Worm (Caenorhabditis elegans) whole organism, L3 larva: ENCODE measurements around the gene mrps-18A.
A peak's percentile ranks its signal among the peaks of the same experiment; 100 is the strongest.

Experiments used
- R02D3.7 ChIP-seq: fragments of 150-350 bp; optimal IDR thresholded peaks from 2 replicates; lab custom pipeline; 2014; ENCODE audit warnings: missing biosample characterization, missing genetic modification characterization
- ZK546.5 ChIP-seq: sonication (generic microtip); optimal IDR thresholded peaks from 2 replicates; lab custom pipeline; 2017; ENCODE audit warnings: missing biosample characterization, missing genetic modification characterization
- aly-2 ChIP-seq: fragments of 150-350 bp; optimal IDR thresholded peaks from 2 replicates; lab custom pipeline; 2014; ENCODE audit warnings: missing biosample characterization, missing genetic modification characterization
- ama-1 ChIP-seq: fragments of 150-350 bp; optimal IDR thresholded peaks from 2 replicates; lab custom pipeline; 2018
- ceh-16 ChIP-seq: sonication (generic microtip); optimal IDR thresholded peaks from 2 replicates; lab custom pipeline; 2017; ENCODE audit warnings: missing biosample characterization, missing genetic modification characterization
- ceh-28 ChIP-seq: fragments of 150-350 bp; optimal IDR thresholded peaks from 2 replicates; lab custom pipeline; 2014; ENCODE audit warnings: missing biosample characterization, missing genetic modification reagents, missing genetic modification characterization
- ceh-82 ChIP-seq: fragments of 150-350 bp; optimal IDR thresholded peaks from 2 replicates; lab custom pipeline; 2014; ENCODE audit warnings: missing biosample characterization, missing genetic modification characterization
- daf-12 ChIP-seq: fragments of 150-350 bp; optimal IDR thresholded peaks from 2 replicates; lab custom pipeline; 2014; ENCODE audit warnings: missing biosample characterization, missing genetic modification reagents, missing genetic modification characterization
- egl-27 ChIP-seq: sonication (generic microtip); optimal IDR thresholded peaks from 4 replicates; lab custom pipeline; 2017; ENCODE audit warnings: missing biosample characterization, missing genetic modification reagents, missing genetic modification characterization
- egl-5 ChIP-seq: fragments of 150-350 bp; optimal IDR thresholded peaks from 2 replicates; lab custom pipeline; 2017; ENCODE audit warnings: missing biosample characterization, missing genetic modification reagents, missing genetic modification characterization, inconsistent platforms
- elt-1 ChIP-seq: fragments of 150-350 bp; optimal IDR thresholded peaks from 2 replicates; lab custom pipeline; 2014; ENCODE audit warnings: missing biosample characterization, missing genetic modification characterization
- elt-2 ChIP-seq: sonication (generic microtip); optimal IDR thresholded peaks from 2 replicates; lab custom pipeline; 2016; ENCODE audit warnings: missing genetic modification reagents, mild to moderate bottlenecking, missing genetic modification characterization, missing compliant biosample characterization
- elt-3 ChIP-seq, 3 experiments: fragments of 150-350 bp in 1 of 3; sonication (generic microtip) in 2 of 3; optimal IDR thresholded peaks; 2 replicates in 2 of 3; 4 replicates in 1 of 3; lab custom pipeline; 2014 to 2017; ENCODE audit warnings: missing biosample characterization in 3 of 3, missing genetic modification characterization in 3 of 3
- eor-1 ChIP-seq, 2 experiments: fragments of 150-350 bp; optimal IDR thresholded peaks; 2 replicates each; lab custom pipeline; 2014 to 2018; ENCODE audit warnings: missing biosample characterization in 2 of 2, missing genetic modification characterization in 2 of 2
- fkh-10 ChIP-seq: sonication (generic microtip); optimal IDR thresholded peaks from 2 replicates; lab custom pipeline; 2017; ENCODE audit warnings: missing biosample characterization, missing genetic modification reagents, missing genetic modification characterization
- fkh-2 ChIP-seq: fragments of 150-350 bp; optimal IDR thresholded peaks from 2 replicates; lab custom pipeline; 2014; ENCODE audit warnings: missing biosample characterization, missing genetic modification reagents, missing genetic modification characterization
- fos-1 ChIP-seq: fragments of 150-350 bp; optimal IDR thresholded peaks from 2 replicates; lab custom pipeline; 2014; ENCODE audit warnings: missing biosample characterization, missing genetic modification characterization
- hmg-11 ChIP-seq: sonication (generic microtip); optimal IDR thresholded peaks from 2 replicates; lab custom pipeline; 2016; ENCODE audit warnings: missing genetic modification characterization, missing compliant biosample characterization
- jun-1 ChIP-seq: fragments of 150-350 bp; optimal IDR thresholded peaks from 2 replicates; lab custom pipeline; 2014; ENCODE audit warnings: missing biosample characterization, missing genetic modification reagents, missing genetic modification characterization
- lin-15B ChIP-seq: fragments of 150-350 bp; optimal IDR thresholded peaks from 2 replicates; lab custom pipeline; 2014; ENCODE audit warnings: missing biosample characterization, missing genetic modification characterization
- lin-39 ChIP-seq: fragments of 150-350 bp; optimal IDR thresholded peaks from 2 replicates; lab custom pipeline; 2018; ENCODE audit warnings: missing biosample characterization, missing genetic modification reagents, missing genetic modification characterization
- lsy-12 ChIP-seq: sonication (generic microtip); optimal IDR thresholded peaks from 2 replicates; lab custom pipeline; 2016; ENCODE audit warnings: mild to moderate bottlenecking, missing genetic modification characterization, missing compliant biosample characterization
- mdl-1 ChIP-seq: fragments of 150-350 bp; optimal IDR thresholded peaks from 2 replicates; lab custom pipeline; 2014; ENCODE audit warnings: missing biosample characterization, missing genetic modification characterization
- nfya-1 ChIP-seq: sonication (generic microtip); optimal IDR thresholded peaks from 2 replicates; lab custom pipeline; 2017; ENCODE audit warnings: missing genetic modification characterization, mild to moderate bottlenecking, missing compliant biosample characterization, antibody characterized with exemption, moderate library complexity; ENCODE audit not compliant: insufficient read depth
- nhr-11 ChIP-seq: fragments of 150-350 bp; optimal IDR thresholded peaks from 2 replicates; lab custom pipeline; 2014; ENCODE audit warnings: missing biosample characterization, missing genetic modification characterization
- nhr-12 ChIP-seq: fragments of 150-350 bp; optimal IDR thresholded peaks from 2 replicates; lab custom pipeline; 2014; ENCODE audit warnings: missing biosample characterization, missing genetic modification characterization
- nhr-23 ChIP-seq: fragments of 150-350 bp; optimal IDR thresholded peaks from 2 replicates; lab custom pipeline; 2014; ENCODE audit warnings: missing biosample characterization, missing genetic modification reagents, missing genetic modification characterization
- nhr-237 ChIP-seq: fragments of 150-350 bp; optimal IDR thresholded peaks from 2 replicates; lab custom pipeline; 2014; ENCODE audit warnings: missing biosample characterization, missing genetic modification characterization
- nhr-25 ChIP-seq: sonication (generic microtip); optimal IDR thresholded peaks from 2 replicates; lab custom pipeline; 2017; ENCODE audit warnings: missing biosample characterization, missing genetic modification characterization
- nhr-28 ChIP-seq: fragments of 150-350 bp; optimal IDR thresholded peaks from 2 replicates; lab custom pipeline; 2014; ENCODE audit warnings: missing biosample characterization, missing genetic modification characterization
- nhr-43 ChIP-seq: sonication (generic microtip); optimal IDR thresholded peaks from 2 replicates; lab custom pipeline; 2016; ENCODE audit warnings: mild to moderate bottlenecking, missing genetic modification characterization, missing compliant biosample characterization; ENCODE audit not compliant: poor library complexity, severe bottlenecking
- nhr-67 ChIP-seq: fragments of 150-350 bp; optimal IDR thresholded peaks from 2 replicates; lab custom pipeline; 2014; ENCODE audit warnings: missing biosample characterization, missing genetic modification characterization
- nhr-76 ChIP-seq: fragments of 150-350 bp; sonication (generic microtip); optimal IDR thresholded peaks from 5 replicates; lab custom pipeline; 2014; ENCODE audit warnings: missing biosample characterization, missing genetic modification characterization
- nhr-77 ChIP-seq: fragments of 150-350 bp; optimal IDR thresholded peaks from 2 replicates; lab custom pipeline; 2014; ENCODE audit warnings: missing biosample characterization, missing genetic modification characterization
- pha-4 ChIP-seq: fragments of 150-350 bp; optimal IDR thresholded peaks from 2 replicates; lab custom pipeline; 2014; ENCODE audit warnings: missing biosample characterization, missing genetic modification reagents, missing genetic modification characterization
- pqm-1 ChIP-seq: fragments of 150-350 bp; optimal IDR thresholded peaks from 2 replicates; lab custom pipeline; 2017; ENCODE audit warnings: missing biosample characterization, missing genetic modification characterization, inconsistent platforms
- sea-2 ChIP-seq: fragments of 150-350 bp; sonication (generic microtip); optimal IDR thresholded peaks from 4 replicates; lab custom pipeline; 2014; ENCODE audit warnings: missing biosample characterization, missing genetic modification reagents, missing genetic modification characterization
- skn-1 ChIP-seq: fragments of 150-350 bp; optimal IDR thresholded peaks from 2 replicates; lab custom pipeline; 2014; ENCODE audit warnings: missing biosample characterization, missing genetic modification characterization
- snpc-4 ChIP-seq: fragments of 150-350 bp; optimal IDR thresholded peaks from 2 replicates; lab custom pipeline; 2014; ENCODE audit warnings: missing biosample characterization, missing genetic modification characterization
- tbx-2 ChIP-seq: sonication (generic microtip); optimal IDR thresholded peaks from 2 replicates; lab custom pipeline; 2016; ENCODE audit warnings: mild to moderate bottlenecking, missing genetic modification characterization, missing compliant biosample characterization
- unc-39 ChIP-seq: sonication (generic microtip); optimal IDR thresholded peaks from 4 replicates; lab custom pipeline; 2017; ENCODE audit warnings: missing biosample characterization, missing genetic modification characterization
- unc-62 ChIP-seq: fragments of 150-350 bp; sonication (generic microtip); optimal IDR thresholded peaks from 4 replicates; lab custom pipeline; 2014; ENCODE audit warnings: missing biosample characterization, missing genetic modification reagents, missing genetic modification characterization
- ztf-11 ChIP-seq: fragments of 150-350 bp; optimal IDR thresholded peaks from 2 replicates; lab custom pipeline; 2014; ENCODE audit warnings: missing biosample characterization, missing genetic modification characterization
- ztf-4 ChIP-seq: fragments of 150-350 bp; optimal IDR thresholded peaks from 2 replicates; lab custom pipeline; 2014; ENCODE audit warnings: missing biosample characterization, missing genetic modification characterization

Gene mrps-18A

ce11 chrIII:8318488-8318887 is 13.2 kb downstream of the mrps-18A start, which contains the start of gene sas-4:
Gene sas-4 (minus strand): TSS chrIII:8318588.
- TF ChIP-seq aly-2 (tag; lab: Kevin White, UChicago), result no peak
- no peak for TF ChIP-seq unc-39
- TF ChIP-seq mdl-1 (tag; lab: Kevin White, UChicago), result no peak
- TF ChIP-seq lin-39 (tag; lab: Kevin White, UChicago), result no peak
- no peak for TF ChIP-seq nhr-237 (tag; lab: Kevin White, UChicago)
- TF ChIP-seq elt-2 (tag; lab: Kevin White, UChicago), result no peak
- TF ChIP-seq snpc-4 (tag; lab: Kevin White, UChicago), result no peak
- TF ChIP-seq nhr-12 (tag; lab: Kevin White, UChicago), result no peak
- no peak for TF ChIP-seq nhr-67 (tag; lab: Kevin White, UChicago)
- no peak for TF ChIP-seq nhr-76 (tag; lab: Kevin White, UChicago)
- no peak for TF ChIP-seq hmg-11 (tag; lab: Kevin White, UChicago)
- no peak for TF ChIP-seq egl-5
- no peak for TF ChIP-seq sea-2
- no peak for TF ChIP-seq fkh-2 (tag; lab: Kevin White, UChicago)
- no peak for TF ChIP-seq daf-12 (tag; lab: Kevin White, UChicago)

ce11 chrIII:8312393-8312792 is 19.3 kb downstream of the mrps-18A start, which contains the start of gene F10E9.2:
Gene F10E9.2 (plus strand): TSS chrIII:8312693.
- TF ChIP-seq nhr-237 (tag; lab: Kevin White, UChicago) (no peak), nhr-67 (tag; lab: Kevin White, UChicago) (no peak), eor-1 (tag; optimal IDR thresholded peaks at IDR 0.05; lab: Kevin White, UChicago) (no peak), egl-5 (no peak), unc-39 (no peak), pqm-1 (no peak), aly-2 (tag; lab: Kevin White, UChicago) (no peak), ZK546.5 (tag; lab: Kevin White, UChicago) (no peak), ztf-4 (no peak), nhr-76 (tag; lab: Kevin White, UChicago) (no peak), nhr-11 (tag; lab: Kevin White, UChicago) (no peak), ama-1 (lab: Kevin White, UChicago) (no peak), fkh-10 (GFP tag; lab: Kevin White, UChicago) (no peak), jun-1 (tag; lab: Kevin White, UChicago) (no peak), lin-39 (tag; lab: Kevin White, UChicago) (no peak)

- TF ChIP-seq lsy-12 (tag; lab: Kevin White, UChicago) (no peak), ceh-28 (no peak), jun-1 (tag; lab: Kevin White, UChicago) (no peak), nfya-1 (peak; percentile 94), unc-39 (no peak), nhr-237 (tag; lab: Kevin White, UChicago) (no peak), mdl-1 (tag; lab: Kevin White, UChicago) (no peak), nhr-67 (tag; lab: Kevin White, UChicago) (no peak), ama-1 (lab: Kevin White, UChicago) (no peak), snpc-4 (tag; lab: Kevin White, UChicago) (no peak), nhr-43 (tag; lab: Kevin White, UChicago) (no peak), fkh-10 (GFP tag; lab: Kevin White, UChicago) (no peak), nhr-12 (tag; lab: Kevin White, UChicago) (no peak), ceh-82 (no peak), ztf-11 (tag; lab: Kevin White, UChicago) (no peak), sea-2 (no peak), unc-62 (GFP tag; lab: Kevin White, UChicago) (no peak), daf-12 (tag; lab: Kevin White, UChicago) (no peak), skn-1 (tag; lab: Kevin White, UChicago) (no peak), hmg-11 (tag; lab: Kevin White, UChicago) (peak; percentile 28), R02D3.7 (tag; lab: Kevin White, UChicago) (no peak), egl-27 (tag; lab: Kevin White, UChicago) (no peak), nhr-11 (tag; lab: Kevin White, UChicago) (no peak), aly-2 (tag; lab: Kevin White, UChicago) (no peak), nhr-28 (tag; lab: Kevin White, UChicago) (no peak), tbx-2 (tag; lab: Kevin White, UChicago) (no peak), fkh-2 (tag; lab: Kevin White, UChicago) (no peak), nhr-23 (tag; lab: Kevin White, UChicago) (peak; percentile 11), lin-39 (tag; lab: Kevin White, UChicago) (no peak), elt-1 (tag; lab: Kevin White, UChicago) (no peak), nhr-77 (tag; lab: Kevin White, UChicago) (no peak), pha-4 (tag; lab: Kevin White, UChicago) (peak; percentile 62), ceh-16 (no peak), lin-15B (tag; lab: Kevin White, UChicago) (peak; percentile 51), ztf-4 (no peak), nhr-25 (tag; lab: Kevin White, UChicago) (no peak), pqm-1 (peak; percentile 14), eor-1 (tag; optimal IDR thresholded peaks at IDR 0.05; lab: Kevin White, UChicago) (no peak), nhr-76 (tag; lab: Kevin White, UChicago) (no peak), fos-1 (no peak), elt-2 (tag; lab: Kevin White, UChicago) (no peak), elt-3 (tag; optimal IDR thresholded peaks at IDR 0.05; lab: Kevin White, UChicago) (no peak)
Observed at ce11 chrIII:8310239-8311057, 21.3 kb downstream of the mrps-18A start, which contains the start of gene F10E9.3. Gene F10E9.3 (plus strand): TSS chrIII:8311007.
